Worm (Caenorhabditis elegans) whole organism, L1 larva: Measurements from ENCODE around the gene F55G1.15.

Experiments
- C04F5.9 ChIP-seq: sonication (generic microtip); optimal IDR thresholded peaks from 2 replicates; lab custom pipeline; 2016; ENCODE audit warnings: missing genetic modification characterization, missing compliant biosample characterization
- C16A3.4 ChIP-seq: fragments of 150-350 bp; optimal IDR thresholded peaks from 2 replicates; lab custom pipeline; 2014; ENCODE audit warnings: missing biosample characterization, missing genetic modification characterization
- C34B4.2 ChIP-seq: sonication (generic microtip); optimal IDR thresholded peaks from 2 replicates; lab custom pipeline; 2017; ENCODE audit warnings: mild to moderate bottlenecking, missing genetic modification characterization, missing compliant biosample characterization
- alr-1 ChIP-seq: fragments of 200-800 bp; sonication (Bioruptor generic); optimal IDR thresholded peaks from 2 replicates; lab custom pipeline; 2018; ENCODE audit warnings: borderline replicate concordance, mild to moderate bottlenecking, missing genetic modification characterization, missing compliant biosample characterization
- aly-2 ChIP-seq: fragments of 150-350 bp; optimal IDR thresholded peaks from 2 replicates; lab custom pipeline; 2014; ENCODE audit warnings: missing biosample characterization, missing genetic modification characterization
- ama-1 ChIP-seq: fragments of 150-350 bp; optimal IDR thresholded peaks from 2 replicates; lab custom pipeline; 2014
- ceh-63 ChIP-seq: fragments of 200-800 bp; sonication (Bioruptor generic); optimal IDR thresholded peaks from 2 replicates; lab custom pipeline; 2018; ENCODE audit warnings: mild to moderate bottlenecking, missing genetic modification characterization, missing compliant biosample characterization
- ceh-8 ChIP-seq: fragments of 200-800 bp; sonication (Bioruptor generic); optimal IDR thresholded peaks from 2 replicates; lab custom pipeline; 2018; ENCODE audit warnings: mild to moderate bottlenecking, missing genetic modification characterization, moderate library complexity, missing compliant biosample characterization
- ceh-90 ChIP-seq: sonication (generic microtip); optimal IDR thresholded peaks from 2 replicates; lab custom pipeline; 2016; ENCODE audit warnings: missing genetic modification characterization, missing compliant biosample characterization
- ces-1 ChIP-seq: fragments of 150-350 bp; optimal IDR thresholded peaks from 2 replicates; lab custom pipeline; 2014; ENCODE audit warnings: missing biosample characterization, missing genetic modification reagents, missing genetic modification characterization
- efl-1 ChIP-seq, 4 experiments: fragments of 150-350 bp; optimal IDR thresholded peaks in 3 of 4; peaks in 1 of 4; 1 replicate in 1 of 4; 2 replicates in 3 of 4; lab custom pipeline; 2014; ENCODE audit warnings: missing biosample characterization in 2 of 4, missing genetic modification characterization in 2 of 4, missing genetic modification reagents in 2 of 4
- egl-13 ChIP-seq: sonication (generic microtip); optimal IDR thresholded peaks from 2 replicates; lab custom pipeline; 2016; ENCODE audit warnings: missing genotype, missing genetic modification reagents, missing genetic modification characterization, missing compliant biosample characterization
- egl-27 ChIP-seq, 2 experiments: fragments of 150-350 bp in 1 of 2; sonication (generic microtip); optimal IDR thresholded peaks; 3 replicates each; lab custom pipeline; 2017 to 2018; ENCODE audit warnings: missing biosample characterization in 2 of 2, missing genetic modification characterization in 2 of 2, missing genetic modification reagents in 2 of 2
- elt-2 ChIP-seq: sonication (generic microtip); optimal IDR thresholded peaks from 2 replicates; lab custom pipeline; 2016; ENCODE audit warnings: missing genetic modification characterization, mild to moderate bottlenecking, inconsistent platforms, missing compliant biosample characterization, missing genetic modification reagents
- ets-5 ChIP-seq: fragments of 200-800 bp; sonication (Bioruptor generic); IDR thresholded peaks from 2 replicates; pipeline ENCODE4 v1.3.6; 2022; ENCODE audit warnings: missing genetic modification characterization, missing compliant biosample characterization
- fkh-10 ChIP-seq: sonication (generic microtip); optimal IDR thresholded peaks from 2 replicates; lab custom pipeline; 2017; ENCODE audit warnings: missing biosample characterization, missing genetic modification reagents, missing genetic modification characterization
- fkh-4 ChIP-seq: sonication (generic microtip); optimal IDR thresholded peaks from 2 replicates; lab custom pipeline; 2016; ENCODE audit warnings: missing compliant biosample characterization, missing genetic modification characterization, borderline replicate concordance
- fkh-8 ChIP-seq: sonication (generic microtip); optimal IDR thresholded peaks from 2 replicates; lab custom pipeline; 2016; ENCODE audit warnings: mild to moderate bottlenecking, missing genetic modification characterization, missing compliant biosample characterization
- fos-1 ChIP-seq: fragments of 150-350 bp; optimal IDR thresholded peaks from 2 replicates; lab custom pipeline; 2014; ENCODE audit warnings: missing biosample characterization, missing genetic modification characterization
- isw-1 ChIP-seq: fragments of 200-800 bp; sonication (Bioruptor generic); IDR thresholded peaks from 2 replicates; pipeline ENCODE4 v1.3.6; 2022; ENCODE audit warnings: missing genetic modification characterization, missing compliant biosample characterization
- jun-1 ChIP-seq: fragments of 150-350 bp; optimal IDR thresholded peaks from 2 replicates; lab custom pipeline; 2014; ENCODE audit warnings: missing biosample characterization, missing genetic modification reagents, missing genetic modification characterization
- lin-13 ChIP-seq: fragments of 150-350 bp; optimal IDR thresholded peaks from 2 replicates; lab custom pipeline; 2014; ENCODE audit warnings: missing biosample characterization, missing genetic modification reagents, missing genetic modification characterization
- lin-14 ChIP-seq: fragments of 200-800 bp; sonication (Bioruptor generic); optimal IDR thresholded peaks from 2 replicates; lab custom pipeline; 2018; ENCODE audit warnings: mild to moderate bottlenecking, missing genetic modification characterization, moderate library complexity, missing compliant biosample characterization
- lin-15B ChIP-seq: fragments of 150-350 bp; sonication (generic microtip); optimal IDR thresholded peaks from 3 replicates; lab custom pipeline; 2014; ENCODE audit warnings: missing biosample characterization, missing genetic modification characterization
- lin-35 ChIP-seq, 2 experiments: fragments of 150-350 bp; optimal IDR thresholded peaks; 2 replicates each; lab custom pipeline; 2014; ENCODE audit warnings: missing biosample characterization in 2 of 2, missing genetic modification characterization in 2 of 2, missing genetic modification reagents in 2 of 2
- lin-39 ChIP-seq: fragments of 150-350 bp; optimal IDR thresholded peaks from 2 replicates; lab custom pipeline; 2014; ENCODE audit warnings: missing biosample characterization, missing genetic modification reagents, missing genetic modification characterization
- mab-9 ChIP-seq: fragments of 200-800 bp; sonication (Bioruptor generic); IDR thresholded peaks from 2 replicates; pipeline ENCODE4 v1.3.6; 2022; ENCODE audit warnings: missing genetic modification reagents, missing genetic modification characterization, missing compliant biosample characterization
- mdl-1 ChIP-seq, 2 experiments: fragments of 150-350 bp; optimal IDR thresholded peaks; 2 replicates each; lab custom pipeline; 2014 to 2017; ENCODE audit warnings: missing biosample characterization in 2 of 2, missing genetic modification characterization in 2 of 2, inconsistent platforms in 1 of 2
- mef-2 ChIP-seq: fragments of 150-350 bp; optimal IDR thresholded peaks from 2 replicates; lab custom pipeline; 2014; ENCODE audit warnings: missing biosample characterization, missing genetic modification characterization
- nhr-11 ChIP-seq: fragments of 150-350 bp; optimal IDR thresholded peaks from 2 replicates; lab custom pipeline; 2014; ENCODE audit warnings: missing biosample characterization, missing genetic modification characterization
- nhr-12 ChIP-seq: sonication (generic microtip); optimal IDR thresholded peaks from 2 replicates; lab custom pipeline; 2017; ENCODE audit warnings: missing biosample characterization, missing genetic modification characterization
- nhr-19 ChIP-seq: fragments of 200-800 bp; sonication (Bioruptor generic); conservative IDR thresholded peaks from 2 replicates; pipeline ENCODE4 v1.3.6; 2022; ENCODE audit warnings: missing genetic modification characterization, missing compliant biosample characterization
- nhr-20 ChIP-seq: sonication (generic microtip); optimal IDR thresholded peaks from 2 replicates; lab custom pipeline; 2016; ENCODE audit warnings: mild to moderate bottlenecking, missing genetic modification characterization, missing compliant biosample characterization
- nhr-28 ChIP-seq: fragments of 150-350 bp; optimal IDR thresholded peaks from 2 replicates; lab custom pipeline; 2014; ENCODE audit warnings: missing biosample characterization, missing genetic modification characterization
- nhr-47 ChIP-seq: sonication (generic microtip); optimal IDR thresholded peaks from 2 replicates; lab custom pipeline; 2016; ENCODE audit warnings: mild to moderate bottlenecking, missing genetic modification characterization, moderate library complexity, missing compliant biosample characterization
- nhr-76 ChIP-seq: sonication (generic microtip); optimal IDR thresholded peaks from 2 replicates; lab custom pipeline; 2017; ENCODE audit warnings: missing biosample characterization, missing genetic modification characterization
- nhr-85 ChIP-seq: sonication (generic microtip); peaks from one replicate; lab custom pipeline; 2016; ENCODE audit warnings: missing genetic modification characterization, inconsistent platforms, missing compliant biosample characterization
- nhr-90 ChIP-seq: sonication (generic microtip); optimal IDR thresholded peaks from 2 replicates; lab custom pipeline; 2016; ENCODE audit warnings: mild to moderate bottlenecking, missing genetic modification characterization, missing compliant biosample characterization; ENCODE audit not compliant: poor library complexity
- pax-3 ChIP-seq: fragments of 200-800 bp; sonication (Bioruptor generic); optimal IDR thresholded peaks from 2 replicates; lab custom pipeline; 2018; ENCODE audit warnings: mild to moderate bottlenecking, missing genetic modification characterization, moderate library complexity, missing compliant biosample characterization
- skn-1 ChIP-seq: fragments of 150-350 bp; optimal IDR thresholded peaks from 2 replicates; lab custom pipeline; 2014; ENCODE audit warnings: missing biosample characterization, missing genetic modification characterization
- snpc-4 ChIP-seq: fragments of 150-350 bp; optimal IDR thresholded peaks from 2 replicates; lab custom pipeline; 2014; ENCODE audit warnings: missing biosample characterization, missing genetic modification characterization
- snu-23 ChIP-seq: sonication (generic microtip); optimal IDR thresholded peaks from 2 replicates; lab custom pipeline; 2016; ENCODE audit warnings: missing genetic modification characterization, missing compliant biosample characterization
- sox-4 ChIP-seq: sonication (generic microtip); optimal IDR thresholded peaks from 2 replicates; lab custom pipeline; 2016; ENCODE audit warnings: missing genetic modification characterization, missing compliant biosample characterization
- tlp-1 ChIP-seq: fragments of 150-350 bp; optimal IDR thresholded peaks from 2 replicates; lab custom pipeline; 2014; ENCODE audit warnings: missing biosample characterization, missing genetic modification characterization
- unc-30 ChIP-seq: sonication (generic microtip); optimal IDR thresholded peaks from 2 replicates; lab custom pipeline; 2017; ENCODE audit warnings: missing biosample characterization, missing genetic modification characterization
- unc-86 ChIP-seq: sonication (generic microtip); optimal IDR thresholded peaks from 2 replicates; lab custom pipeline; 2016; ENCODE audit warnings: missing genetic modification characterization, missing compliant biosample characterization
- unc-98 ChIP-seq: fragments of 200-800 bp; sonication (Bioruptor generic); IDR thresholded peaks from 2 replicates; pipeline ENCODE4 v1.3.6; 2022; ENCODE audit warnings: missing genetic modification characterization, missing compliant biosample characterization
- vab-15 ChIP-seq: sonication (generic microtip); optimal IDR thresholded peaks from 2 replicates; lab custom pipeline; 2017; ENCODE audit warnings: missing genotype, mild to moderate bottlenecking, missing genetic modification characterization, missing compliant biosample characterization
- xbp-1 ChIP-seq: sonication (generic microtip); optimal IDR thresholded peaks from 2 replicates; lab custom pipeline; 2016; ENCODE audit warnings: missing genetic modification characterization, missing compliant biosample characterization
- zag-1 ChIP-seq: fragments of 150-350 bp; optimal IDR thresholded peaks from 2 replicates; lab custom pipeline; 2014; ENCODE audit warnings: missing biosample characterization, missing genetic modification characterization
- ztf-4 ChIP-seq: fragments of 150-350 bp; optimal IDR thresholded peaks from 2 replicates; lab custom pipeline; 2014; ENCODE audit warnings: missing biosample characterization, missing genetic modification characterization

Gene F55G1.15

DNA sequence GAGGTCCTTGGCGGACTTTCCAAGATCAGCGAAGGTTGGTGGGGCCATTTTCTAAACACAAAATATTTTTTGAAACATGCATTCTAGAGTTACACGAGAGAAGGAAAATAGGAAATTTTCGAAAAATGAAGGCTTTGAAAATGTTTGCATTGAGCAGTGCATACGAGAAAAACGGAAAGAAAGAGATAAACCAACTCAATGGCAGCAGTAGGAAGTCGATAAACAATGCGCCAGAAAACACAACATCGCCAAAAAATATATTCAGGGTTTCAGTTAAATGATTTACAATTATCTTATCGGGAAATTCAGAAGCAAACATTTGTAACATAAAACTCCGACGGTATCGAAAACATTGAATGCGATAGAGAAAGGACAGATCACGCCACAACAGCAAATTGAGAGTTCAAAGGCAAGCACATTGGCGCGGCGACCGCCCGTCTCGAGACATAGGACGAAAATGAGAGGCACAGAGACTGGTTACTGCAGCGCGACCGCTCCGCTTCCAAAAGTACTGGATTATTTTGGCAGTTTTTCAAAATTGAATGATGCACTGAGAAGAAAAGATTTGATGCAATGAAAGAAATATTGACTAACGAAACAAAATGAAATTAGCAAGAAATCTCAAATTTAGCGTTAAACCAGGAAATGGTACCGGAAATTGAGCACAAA is 6.7 kb upstream of the F55G1.15 start, which contains the start of the genes vdac-1 and R05G6.5 (continued):
- TF ChIP-seq aly-2 (tag; lab: Kevin White, UChicago), result no peak
- TF ChIP-seq lin-13 (GFP tag; lab: Kevin White, UChicago), result peak; percentile 82
- TF ChIP-seq egl-13 (tag; lab: Kevin White, UChicago), result peak; percentile 17
- TF ChIP-seq nhr-76 (tag; lab: Kevin White, UChicago), result no peak
- 0 out of 2 replicates have a peak, but pooled peaks have one; percentile 17 for TF ChIP-seq mab-9 (GFP tag; lab: Robert Waterston, UW)
- TF ChIP-seq unc-30 (tag; lab: Kevin White, UChicago), result no peak
- peak; percentile 63 for TF ChIP-seq skn-1
- TF ChIP-seq efl-1 (optimal IDR thresholded peaks at IDR 0.05; lab: Kevin White, UChicago), result peak; percentile 59 to 93
- peak; percentile 90 to 99 for TF ChIP-seq efl-1 (GFP tag; optimal IDR thresholded peaks at IDR 0.05 in 1 of 2; lab: Kevin White, UChicago)
- TF ChIP-seq unc-98, result no peak
- peak in 1 of 2 experiments; percentile 33 for TF ChIP-seq egl-27 (tag; optimal IDR thresholded peaks at IDR 0.05; lab: Kevin White, UChicago)
- no peak for TF ChIP-seq zag-1
- TF ChIP-seq nhr-11 (tag; lab: Kevin White, UChicago), result peak; percentile 24
- no peak for TF ChIP-seq ets-5 (GFP tag; lab: Robert Waterston, UW)
- peak; percentile 63 for TF ChIP-seq fos-1 (tag; lab: Kevin White, UChicago)
- peak; percentile 81 for TF ChIP-seq fkh-8 (tag; lab: Kevin White, UChicago)
- TF ChIP-seq snpc-4, result peak; percentile 11
- TF ChIP-seq nhr-90 (tag; lab: Kevin White, UChicago), result peak; percentile 80
- TF ChIP-seq nhr-47, result peak; percentile 83
- peak; percentile 83 for TF ChIP-seq nhr-85 (tag; lab: Kevin White, UChicago)
- peak; percentile 90 for TF ChIP-seq C16A3.4 (tag; lab: Kevin White, UChicago)
- no peak for TF ChIP-seq nhr-28
- TF ChIP-seq vab-15 (tag; lab: Kevin White, UChicago), result peak; percentile 8
- no peak for TF ChIP-seq ceh-90 (tag; lab: Kevin White, UChicago)
- no peak for TF ChIP-seq alr-1 (tag; lab: Kevin White, UChicago)
- no peak for TF ChIP-seq tlp-1
- TF ChIP-seq jun-1 (tag; lab: Kevin White, UChicago), result peak; percentile 58
- TF ChIP-seq lin-35 (GFP tag; optimal IDR thresholded peaks at IDR 0.05; lab: Kevin White, UChicago), result peak; percentile 94 to 97
- peak; percentile 71 for TF ChIP-seq isw-1 (GFP tag; lab: Robert Waterston, UW)
- peak; percentile 72 for TF ChIP-seq lin-15B
- TF ChIP-seq sox-4, result no peak
- no peak for TF ChIP-seq ces-1 (GFP tag; lab: Kevin White, UChicago)
- peak; percentile 93 for TF ChIP-seq snu-23 (GFP tag; lab: Kevin White, UChicago)
- TF ChIP-seq nhr-12 (tag; lab: Kevin White, UChicago), result no peak
- peak; percentile 47 for TF ChIP-seq pax-3 (tag; lab: Kevin White, UChicago)
- TF ChIP-seq fkh-4 (tag; lab: Kevin White, UChicago), result no peak
- peak in 1 of 2 experiments; percentile 89 for TF ChIP-seq mdl-1 (tag; optimal IDR thresholded peaks at IDR 0.05; lab: Kevin White, UChicago)
- TF ChIP-seq mef-2, result peak; percentile 30
- TF ChIP-seq ceh-63 (GFP tag; lab: Kevin White, UChicago), result no peak

DNA sequence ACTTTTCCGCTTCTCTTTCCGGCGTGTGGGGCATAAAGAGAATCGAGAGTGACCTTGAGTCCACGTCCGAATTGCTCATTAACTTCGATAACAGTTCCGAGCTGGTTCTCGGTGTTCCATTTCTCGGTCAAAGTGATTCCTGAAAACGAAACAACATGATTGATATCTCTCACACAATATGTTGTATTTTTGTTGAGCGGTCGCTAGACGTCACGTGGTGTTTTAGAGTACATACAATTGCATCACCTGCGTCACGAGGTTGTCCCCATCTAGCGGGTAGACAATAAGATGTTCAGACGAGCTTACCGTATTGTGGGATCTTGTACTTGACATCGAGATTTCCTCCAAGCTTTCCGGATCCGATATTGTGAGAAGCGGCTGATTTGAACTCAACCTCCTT is 6.1 kb upstream of the F55G1.15 start:
- TF ChIP-seq fkh-4 (tag; lab: Kevin White, UChicago) (no peak), pax-3 (tag; lab: Kevin White, UChicago) (peak; percentile 11), nhr-11 (tag; lab: Kevin White, UChicago) (no peak), ama-1 (lab: Kevin White, UChicago) (peak; percentile 79), nhr-20 (peak; percentile 75), ceh-8 (no peak), lin-13 (GFP tag; lab: Kevin White, UChicago) (peak; percentile 56), lin-14 (GFP tag; lab: Kevin White, UChicago) (peak; percentile 67), nhr-85 (tag; lab: Kevin White, UChicago) (peak; percentile 81), ces-1 (GFP tag; lab: Kevin White, UChicago) (no peak), vab-15 (tag; lab: Kevin White, UChicago) (no peak), unc-86 (tag; lab: Kevin White, UChicago) (no peak), elt-2 (peak; percentile 29), fkh-10 (GFP tag; lab: Kevin White, UChicago) (no peak), ztf-4 (tag; lab: Kevin White, UChicago) (peak; percentile 6), ceh-63 (GFP tag; lab: Kevin White, UChicago) (no peak), C34B4.2 (tag; lab: Kevin White, UChicago) (no peak), jun-1 (tag; lab: Kevin White, UChicago) (no peak), C04F5.9 (tag; lab: Kevin White, UChicago) (peak; percentile 2), xbp-1 (tag; lab: Kevin White, UChicago) (no peak), nhr-19 (GFP tag; lab: Robert Waterston, UW) (peak; percentile 67), lin-39 (tag; lab: Kevin White, UChicago) (peak; percentile 9), tlp-1 (no peak), egl-13 (tag; lab: Kevin White, UChicago) (no peak)
